Fruit fly (Drosophila melanogaster) whole organism, adult: Measurements from ENCODE around the gene CAH8.

ENCODE experiments used
- CG11617 ChIP-seq: fragments of 200-800 bp; sonication (Bioruptor generic); optimal IDR thresholded peaks from 2 replicates; lab custom pipeline; 2017; ENCODE audit warnings: mild to moderate bottlenecking, missing biosample characterization, missing genetic modification reagents, missing genetic modification characterization
- CG12768 ChIP-seq: fragments of 200-800 bp; sonication (Bioruptor generic); optimal IDR thresholded peaks from 2 replicates; lab custom pipeline; 2017; ENCODE audit warnings: missing biosample characterization, missing genetic modification characterization, mild to moderate bottlenecking, moderate library complexity, missing genetic modification reagents
- CG14711 ChIP-seq: fragments of 200-800 bp; sonication (Bioruptor generic); optimal IDR thresholded peaks from 2 replicates; lab custom pipeline; 2018; ENCODE audit warnings: missing biosample characterization, mild to moderate bottlenecking, missing genetic modification characterization, moderate library complexity
- CG1620 ChIP-seq: fragments of 200-800 bp; sonication (Bioruptor generic); optimal IDR thresholded peaks from 2 replicates; lab custom pipeline; 2016; ENCODE audit warnings: missing biosample characterization, missing genetic modification characterization
- CG33017 ChIP-seq: fragments of 200-800 bp; sonication (Bioruptor generic); optimal IDR thresholded peaks from 2 replicates; lab custom pipeline; 2018; ENCODE audit warnings: missing biosample characterization, mild to moderate bottlenecking, missing genetic modification characterization, moderate library complexity
- CG5204 ChIP-seq: fragments of 200-800 bp; sonication (Bioruptor generic); optimal IDR thresholded peaks from 2 replicates; lab custom pipeline; 2016; ENCODE audit warnings: missing biosample characterization, missing genetic modification characterization
- CG7045 ChIP-seq: fragments of 200-800 bp; sonication (Bioruptor generic); optimal IDR thresholded peaks from 2 replicates; lab custom pipeline; 2017; ENCODE audit warnings: missing biosample characterization, mild to moderate bottlenecking, missing genetic modification characterization
- CG7101 ChIP-seq: fragments of 200-800 bp; sonication (Bioruptor generic); optimal IDR thresholded peaks from 2 replicates; lab custom pipeline; 2018; ENCODE audit warnings: missing biosample characterization, mild to moderate bottlenecking, missing genetic modification characterization, moderate library complexity
- Clk ChIP-seq: fragments of 200-800 bp; sonication (Bioruptor generic); optimal IDR thresholded peaks from 2 replicates; lab custom pipeline; 2017; ENCODE audit warnings: missing biosample characterization, missing genetic modification characterization
- Crg-1 ChIP-seq: fragments of 200-800 bp; sonication (Bioruptor generic); optimal IDR thresholded peaks from 2 replicates; lab custom pipeline; 2016; ENCODE audit warnings: missing biosample characterization, missing genetic modification characterization
- Hr96 ChIP-seq: fragments of 200-800 bp; sonication (Bioruptor generic); optimal IDR thresholded peaks from 2 replicates; lab custom pipeline; 2016; ENCODE audit warnings: missing biosample characterization, missing genetic modification characterization
- Mnt ChIP-seq: fragments of 200-800 bp; sonication (Bioruptor generic); optimal IDR thresholded peaks from 2 replicates; lab custom pipeline; 2016; ENCODE audit warnings: missing biosample characterization, mild to moderate bottlenecking, missing genetic modification characterization
- bab1 ChIP-seq: fragments of 200-800 bp; sonication (Bioruptor generic); optimal IDR thresholded peaks from 3 replicates; lab custom pipeline; 2019; ENCODE audit warnings: missing biosample characterization, mild to moderate bottlenecking, missing genetic modification characterization, moderate library complexity
- cic ChIP-seq: fragments of 200-800 bp; sonication (Bioruptor generic); optimal IDR thresholded peaks from 2 replicates; lab custom pipeline; 2017; ENCODE audit warnings: missing biosample characterization, mild to moderate bottlenecking, missing genetic modification characterization, moderate library complexity
- cnc ChIP-seq, 2 experiments: fragments of >200 bp; optimal IDR thresholded peaks; 2 replicates each; lab custom pipeline; 2017
- kay ChIP-seq: fragments of 200-800 bp; sonication (Bioruptor generic); peaks from one replicate; lab custom pipeline; 2016; ENCODE audit warnings: missing biosample characterization, missing genetic modification characterization, borderline replicate concordance
- ovo ChIP-seq: fragments of 200-800 bp; sonication (Bioruptor generic); optimal IDR thresholded peaks from 2 replicates; lab custom pipeline; 2016; ENCODE audit warnings: missing biosample characterization, missing genetic modification characterization
- pad ChIP-seq: fragments of 200-800 bp; sonication (Bioruptor generic); optimal IDR thresholded peaks from 3 replicates; lab custom pipeline; 2017; ENCODE audit warnings: missing biosample characterization, missing genetic modification characterization, mild to moderate bottlenecking, moderate library complexity, missing genetic modification reagents
- tj ChIP-seq: fragments of 200-800 bp; sonication (Bioruptor generic); optimal IDR thresholded peaks from 3 replicates; lab custom pipeline; 2017; ENCODE audit warnings: missing biosample characterization, mild to moderate bottlenecking, missing genetic modification characterization, moderate library complexity
- toe ChIP-seq: fragments of 200-800 bp; sonication (Bioruptor generic); optimal IDR thresholded peaks from 2 replicates; lab custom pipeline; 2016; ENCODE audit warnings: missing biosample characterization, missing genetic modification characterization

The CAH8 gene

dm6 chr3R:22421618-22422017, 32.1 kb upstream of the CAH8 start:
- no peak for TF ChIP-seq cic
- TF ChIP-seq tj (GFP tag; lab: Kevin White, UChicago): no peak
- no peak for TF ChIP-seq CG5204 (GFP tag; lab: Kevin White, UChicago)
- TF ChIP-seq CG12768 (GFP tag; lab: Kevin White, UChicago): no peak
- no peak for TF ChIP-seq kay (GFP tag; lab: Kevin White, UChicago)
- peak; percentile 54 for TF ChIP-seq CG33017
- no peak for TF ChIP-seq CG11617 (GFP tag; lab: Kevin White, UChicago)
- TF ChIP-seq bab1 (GFP tag; lab: Kevin White, UChicago): peak; percentile 90
- no peak for TF ChIP-seq Clk (GFP tag; lab: Kevin White, UChicago)
- peak; percentile 6 for TF ChIP-seq CG7045
- peak; percentile 69 for TF ChIP-seq CG7101 (tag; lab: Kevin White, UChicago)
- no peak for TF ChIP-seq cnc (optimal IDR thresholded peaks at IDR 0.05; lab: Kevin White, UChicago)
- TF ChIP-seq CG1620 (GFP tag; lab: Kevin White, UChicago): no peak
- peak; percentile 2 for TF ChIP-seq pad (GFP tag; lab: Kevin White, UChicago)
- TF ChIP-seq Hr96 (GFP tag; lab: Kevin White, UChicago): peak; percentile 23
- peak; percentile 56 for TF ChIP-seq CG14711 (tag; lab: Kevin White, UChicago)

dm6 chr3R:22420911-22421310, 31.4 kb upstream of the CAH8 start, which contains the start of the genes Nop56 and mats:
Nop56 (minus strand) TSS chr3R:22421068.
mats (plus strand) TSS chr3R:22421161.
- peak; percentile 27 for TF ChIP-seq pad (GFP tag; lab: Kevin White, UChicago)
- no peak for TF ChIP-seq CG1620 (GFP tag; lab: Kevin White, UChicago)
- TF ChIP-seq Crg-1 (GFP tag; lab: Kevin White, UChicago): no peak
- no peak for TF ChIP-seq CG12768 (GFP tag; lab: Kevin White, UChicago)
- TF ChIP-seq cic: peak; percentile 27
- peak; percentile 45 for TF ChIP-seq CG7101 (tag; lab: Kevin White, UChicago)
- TF ChIP-seq Mnt: peak; percentile 100
- peak; percentile 19 for TF ChIP-seq CG14711 (tag; lab: Kevin White, UChicago)
- peak; percentile 88 for TF ChIP-seq kay (GFP tag; lab: Kevin White, UChicago)
- peak; percentile 6 for TF ChIP-seq CG11617 (GFP tag; lab: Kevin White, UChicago)
- no peak for TF ChIP-seq Hr96 (GFP tag; lab: Kevin White, UChicago)
- TF ChIP-seq CG7045: no peak
- no peak for TF ChIP-seq CG5204 (GFP tag; lab: Kevin White, UChicago)
- TF ChIP-seq tj (GFP tag; lab: Kevin White, UChicago): no peak
- peak; percentile 67 for TF ChIP-seq bab1 (GFP tag; lab: Kevin White, UChicago)

dm6 chr3R:22411879-22412587, 22.5 kb upstream of the CAH8 start:
- TF ChIP-seq cic (peak; percentile 55), Hr96 (GFP tag; lab: Kevin White, UChicago) (peak; percentile 12), CG12768 (GFP tag; lab: Kevin White, UChicago) (peak; percentile 7), CG7045 (no peak), Mnt (peak; percentile 20), kay (GFP tag; lab: Kevin White, UChicago) (peak; percentile 14), ovo (GFP tag; lab: Kevin White, UChicago) (no peak)

- TF ChIP-seq CG7045: peak; percentile 69
- TF ChIP-seq ovo (GFP tag; lab: Kevin White, UChicago): peak; percentile 80
- TF ChIP-seq cic: peak; percentile 49
- peak; percentile 77 for TF ChIP-seq Mnt
- peak; percentile 65 for TF ChIP-seq CG14711 (tag; lab: Kevin White, UChicago)
- peak; percentile 84 for TF ChIP-seq CG11617 (GFP tag; lab: Kevin White, UChicago)
- peak; percentile 88 for TF ChIP-seq CG1620 (GFP tag; lab: Kevin White, UChicago)
- TF ChIP-seq CG5204 (GFP tag; lab: Kevin White, UChicago): peak; percentile 85
- peak; percentile 84 for TF ChIP-seq Hr96 (GFP tag; lab: Kevin White, UChicago)
- TF ChIP-seq CG12768 (GFP tag; lab: Kevin White, UChicago): peak; percentile 88
- TF ChIP-seq pad (GFP tag; lab: Kevin White, UChicago): peak; percentile 87
- TF ChIP-seq Clk (GFP tag; lab: Kevin White, UChicago): peak; percentile 73
- peak; percentile 57 for TF ChIP-seq tj (GFP tag; lab: Kevin White, UChicago)
- peak; percentile 89 for TF ChIP-seq Crg-1 (GFP tag; lab: Kevin White, UChicago)
- peak; percentile 25 for TF ChIP-seq bab1 (GFP tag; lab: Kevin White, UChicago)
- TF ChIP-seq CG7101 (tag; lab: Kevin White, UChicago): peak; percentile 81
- TF ChIP-seq toe: peak; percentile 92
- TF ChIP-seq kay (GFP tag; lab: Kevin White, UChicago): peak; percentile 95
- TF ChIP-seq cnc (optimal IDR thresholded peaks at IDR 0.05; lab: Kevin White, UChicago): no peak
- TF ChIP-seq CG33017: peak; percentile 61
Measured at dm6 chr3R:22410537-22411360, 21.2 kb upstream of the CAH8 start, which contains the start of the genes CG13850 and lqfR. CG13850 (minus strand) TSS chr3R:22410915. lqfR (plus strand) TSS chr3R:22411301.

dm6 chr3R:22405639-22406038, 16.1 kb upstream of the CAH8 start, which contains the start of gene CG13855:
CG13855 (plus strand) TSS chr3R:22405939.
- TF ChIP-seq CG5204 (GFP tag; lab: Kevin White, UChicago): no peak
- TF ChIP-seq cnc (optimal IDR thresholded peaks at IDR 0.05; lab: Kevin White, UChicago): no peak
- TF ChIP-seq CG1620 (GFP tag; lab: Kevin White, UChicago): no peak
- TF ChIP-seq pad (GFP tag; lab: Kevin White, UChicago): no peak
- no peak for TF ChIP-seq tj (GFP tag; lab: Kevin White, UChicago)
- TF ChIP-seq kay (GFP tag; lab: Kevin White, UChicago): no peak
